Worm (Caenorhabditis elegans): ENCODE measurements around the gene cox-18.

- TF ChIP-seq unc-62 (GFP tag; optimal IDR thresholded peaks at IDR 0.05) (no peak), zag-1 (tag; optimal IDR thresholded peaks at IDR 0.05) (no peak), skn-1 (tag; optimal IDR thresholded peaks at IDR 0.05) (no peak), nhr-21 (tag; optimal IDR thresholded peaks at IDR 0.05) (no peak), fos-1 (tag; optimal IDR thresholded peaks at IDR 0.05) (no peak)
These were observed 27.5 kb downstream of the cox-18 start, which contains the start of gene perm-4 for ce11 chrIV:1124741-1125140.

All from whole organism, L2 larva.